Fruit fly (Drosophila melanogaster): ENCODE data around the gene CG8997.

CG8997 gene

DNA sequence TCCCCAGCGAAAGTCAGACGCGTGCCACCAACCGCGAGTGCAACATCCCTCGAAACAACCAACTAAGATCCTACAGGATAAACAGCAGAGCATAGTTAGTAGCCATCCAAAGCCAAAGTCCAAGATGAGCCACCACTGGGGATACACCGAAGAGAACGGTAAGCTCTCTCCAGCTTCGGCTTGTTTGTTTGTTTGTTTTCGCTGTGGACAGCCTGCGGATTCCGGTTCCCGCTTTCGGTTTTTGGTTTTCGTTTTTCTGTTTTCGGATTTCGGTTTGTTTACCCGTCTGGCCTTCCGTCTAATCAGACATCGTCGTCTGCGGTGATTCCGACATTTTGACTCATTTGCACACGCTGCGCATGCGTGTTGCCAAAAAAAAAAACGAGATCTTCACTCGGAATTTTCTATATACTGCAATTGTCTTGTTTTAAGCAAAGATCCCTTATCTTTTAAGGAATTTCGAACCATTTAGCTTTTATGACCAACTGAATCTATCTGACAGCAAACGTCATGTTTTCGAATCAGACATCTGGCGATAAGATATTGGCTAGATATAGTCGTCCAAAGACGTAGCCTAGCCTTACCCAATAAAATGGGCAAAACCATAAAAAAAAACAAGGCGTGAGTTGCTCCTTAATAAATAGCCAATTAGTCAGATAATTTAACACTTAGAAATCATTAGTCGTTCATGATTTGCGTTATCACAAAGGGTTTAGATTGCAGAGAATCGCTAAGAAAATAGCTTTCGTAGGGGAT is 41.1 kb downstream of the CG8997 start (continued):
- TF ChIP-seq CG14965 (GFP tag; optimal IDR thresholded peaks at IDR 0.05; ENCODE audit: borderline replicate concordance) (no peak), maf-S (GFP tag; optimal IDR thresholded peaks at IDR 0.05) (no peak), Bdp1 (GFP tag; optimal IDR thresholded peaks at IDR 0.05) (no peak), ems (GFP tag; optimal IDR thresholded peaks at IDR 0.05) (no peak), Dbx (GFP tag; IDR thresholded peaks at IDR 0.05) (no peak), D19B (GFP tag; optimal IDR thresholded peaks at IDR 0.05) (no peak), mld (GFP tag; IDR thresholded peaks at IDR 0.05; ENCODE audit: partially characterized antibody) (no peak), tx (GFP tag; optimal IDR thresholded peaks at IDR 0.05) (no peak), CG2678 (tag; optimal IDR thresholded peaks at IDR 0.05) (no peak), Gug (GFP tag; IDR thresholded peaks at IDR 0.05) (no peak), Med (GFP tag) (peak; percentile 64), CG4360 (GFP tag; IDR thresholded peaks at IDR 0.05) (no peak), CG18262 (tag; optimal IDR thresholded peaks at IDR 0.05) (no peak)

DNA sequence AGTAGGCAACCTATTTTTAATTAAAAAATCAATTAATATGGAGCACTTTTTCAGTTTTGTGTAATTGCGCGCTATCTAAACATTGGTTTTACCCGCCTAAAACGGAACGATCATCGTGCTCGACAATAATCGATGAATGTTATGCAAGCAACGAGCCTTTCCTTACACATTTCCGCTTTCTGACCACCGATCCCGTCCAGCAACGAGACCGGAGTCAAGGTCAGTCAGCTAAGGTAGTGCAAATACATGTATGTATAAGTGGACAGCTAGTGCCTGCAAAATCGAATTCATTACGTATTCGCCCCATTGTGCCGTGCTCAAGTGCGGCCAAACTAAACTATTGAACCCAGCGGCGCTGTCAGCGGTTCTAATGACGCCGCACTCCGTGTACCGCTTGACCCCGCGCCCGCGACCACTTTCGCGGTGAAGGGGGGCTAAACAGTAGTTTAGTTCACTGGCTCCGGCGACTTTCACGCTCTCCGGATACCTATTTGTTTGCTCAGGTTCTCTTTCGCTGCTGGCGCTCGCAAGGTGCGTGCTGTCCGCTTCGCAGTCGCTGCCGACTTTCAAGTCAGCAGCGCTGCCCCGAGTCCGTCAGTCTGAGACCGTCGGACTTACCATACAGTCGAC is 42.0 kb downstream of the CG8997 start, which contains the start of gene CAH1:
CAH1 (plus strand) TSS at position 595 of the 630 bp plus-strand sequence.
- TF ChIP-seq rib (GFP tag; IDR thresholded peaks at IDR 0.05) = peak; percentile 54; the same call in 1 of the 2 replicates
- TF ChIP-seq odd (GFP tag; optimal IDR thresholded peaks at IDR 0.05) = no peak
- peak in 1 of 2 experiments; percentile 80 for TF ChIP-seq Pdp1 (GFP tag; optimal IDR thresholded peaks at IDR 0.05)
- peak; percentile 63 for TF ChIP-seq ftz-f1 (GFP tag; optimal IDR thresholded peaks at IDR 0.05)
- peak; percentile 93 for TF ChIP-seq chinmo (GFP tag; IDR thresholded peaks at IDR 0.05; ENCODE audit: partially characterized antibody)
- peak; percentile 57; the same call in 1 of the 2 replicates for TF ChIP-seq vvl (GFP tag; IDR thresholded peaks at IDR 0.05)
- TF ChIP-seq CG1024 (GFP tag; IDR thresholded peaks at IDR 0.05) = no peak
- peak; percentile 22 for TF ChIP-seq Ets65A (GFP tag)
- no peak for TF ChIP-seq B-H2 (GFP tag; optimal IDR thresholded peaks at IDR 0.05)
- no peak for TF ChIP-seq NFAT (GFP tag; IDR thresholded peaks at IDR 0.05)
- no peak for TF ChIP-seq CG8290 (GFP tag; optimal IDR thresholded peaks at IDR 0.05)
- peak in 1 of 2 experiments; percentile 42 for TF ChIP-seq CG8290 (tag; optimal IDR thresholded peaks at IDR 0.05)
- peak in 1 of 2 experiments; percentile 37 for TF ChIP-seq Trl (optimal IDR thresholded peaks at IDR 0.05)
- no peak for TF ChIP-seq Trl (GFP tag; optimal IDR thresholded peaks at IDR 0.05)
- TF ChIP-seq CG17385 (GFP tag; optimal IDR thresholded peaks at IDR 0.05) = no peak
- peak; percentile 41 for TF ChIP-seq CG10543 (GFP tag; optimal IDR thresholded peaks at IDR 0.05)
- TF ChIP-seq CG2202 (tag; optimal IDR thresholded peaks at IDR 0.05) = no peak
- TF ChIP-seq CG15269 (tag; optimal IDR thresholded peaks at IDR 0.05) = no peak
- peak; percentile 23 for TF ChIP-seq lab (GFP tag; optimal IDR thresholded peaks at IDR 0.05)
- TF ChIP-seq CG17328 (GFP tag; IDR thresholded peaks at IDR 0.05) = 0 out of 2 replicates have a peak, but pooled peaks have one; percentile 9
- TF ChIP-seq CG15514 (GFP tag; optimal IDR thresholded peaks at IDR 0.05) = peak; percentile 21
- TF ChIP-seq sug (tag; optimal IDR thresholded peaks at IDR 0.05) = peak; percentile 47
- peak; percentile 19; the same call in 1 of the 2 replicates for TF ChIP-seq CG32532 (GFP tag; IDR thresholded peaks at IDR 0.05)
- no peak for TF ChIP-seq CG11723 (GFP tag; optimal IDR thresholded peaks at IDR 0.05)
- peak; percentile 92 for TF ChIP-seq crol (GFP tag; IDR thresholded peaks at IDR 0.05)
- TF ChIP-seq slbo (GFP tag; IDR thresholded peaks at IDR 0.05) = 0 out of 2 replicates have a peak, but pooled peaks have one; percentile 5
- no peak for TF ChIP-seq Meics (GFP tag; optimal IDR thresholded peaks at IDR 0.05)
- TF ChIP-seq amos (GFP tag; IDR thresholded peaks at IDR 0.05; ENCODE audit: partially characterized antibody) = peak; percentile 19; the same call in 1 of the 2 replicates
- peak; percentile 47 for TF ChIP-seq sens (GFP tag)
- peak; percentile 73 for TF ChIP-seq Med (GFP tag)
- peak; percentile 95 for TF ChIP-seq Adf1 (GFP tag; IDR thresholded peaks at IDR 0.05)
- TF ChIP-seq klu (GFP tag; IDR thresholded peaks at IDR 0.05) = 0 out of 2 replicates have a peak, but pooled peaks have one; percentile 16
- TF ChIP-seq Taf1 (GFP tag; IDR thresholded peaks at IDR 0.05) = no peak
- no peak for TF ChIP-seq pan (optimal IDR thresholded peaks at IDR 0.05)
- peak in 1 of 2 experiments; percentile 40 for TF ChIP-seq pan (GFP tag; optimal IDR thresholded peaks at IDR 0.05 in 1 of 2, IDR thresholded peaks at IDR 0.05 in 1 of 2)
- peak in 1 of 2 experiments; percentile 96 for TF ChIP-seq Hr78 (GFP tag; optimal IDR thresholded peaks at IDR 0.05)
